Worm (Caenorhabditis elegans): ENCODE measurements around the gene K07F5.22.

ce11 chrIV:9913064-9913463, 48.2 kb downstream of the K07F5.22 start:
- TF ChIP-seq flt-1 (GFP tag; IDR thresholded peaks at IDR 0.05) (no peak), ztf-29 (GFP tag; IDR thresholded peaks at IDR 0.05) (no peak), ztf-23 (GFP tag; IDR thresholded peaks at IDR 0.05) (no peak), klf-2 (GFP tag; conservative IDR thresholded peaks at IDR 0.05) (no peak), med-1 (GFP tag; optimal IDR thresholded peaks at IDR 0.05; ENCODE audit: insufficient read depth) (no peak), tab-1 (GFP tag; IDR thresholded peaks at IDR 0.05) (no peak)

Data from whole organism, midembryonic.